Worm (Caenorhabditis elegans) whole organism, L4 larva: ENCODE measurements around the gene W10G11.3.

Source experiments
- F10B5.3 ChIP-seq: sonication (generic microtip); optimal IDR thresholded peaks from 2 replicates; lab custom pipeline; 2016; ENCODE audit warnings: mild to moderate bottlenecking, missing genetic modification characterization, missing compliant biosample characterization
- F49E8.2 ChIP-seq: sonication (generic microtip); optimal IDR thresholded peaks from 2 replicates; lab custom pipeline; 2016; ENCODE audit warnings: missing compliant biosample characterization, mild to moderate bottlenecking, missing genetic modification characterization, borderline replicate concordance
- R02D3.7 ChIP-seq: fragments of 150-350 bp; sonication (generic microtip); optimal IDR thresholded peaks from 3 replicates; lab custom pipeline; 2014; ENCODE audit warnings: missing biosample characterization, missing genetic modification characterization
- T20F7.1 ChIP-seq: fragments of 200-800 bp; sonication (Bioruptor generic); optimal IDR thresholded peaks from 2 replicates; lab custom pipeline; 2018; ENCODE audit warnings: mild to moderate bottlenecking, missing genetic modification characterization, missing compliant biosample characterization
- T26A8.4 ChIP-seq: fragments of 200-800 bp; sonication (Bioruptor generic); IDR thresholded peaks from 2 replicates; pipeline ENCODE4 v1.3.6; 2022; ENCODE audit warnings: missing genetic modification characterization, missing compliant biosample characterization
- Y105C5A.15 ChIP-seq: fragments of 200-800 bp; sonication (Bioruptor generic); IDR thresholded peaks from 2 replicates; pipeline ENCODE4 v1.3.6; 2022; ENCODE audit warnings: missing genetic modification characterization, missing compliant biosample characterization
- attf-4 ChIP-seq: sonication (generic microtip); optimal IDR thresholded peaks from 3 replicates; lab custom pipeline; 2017; ENCODE audit warnings: missing biosample characterization, missing genetic modification characterization
- ceh-20 ChIP-seq: fragments of 200-800 bp; sonication (Bioruptor generic); IDR thresholded peaks from 2 replicates; pipeline ENCODE4 v1.3.6; 2022; ENCODE audit warnings: missing genetic modification reagents, missing genetic modification characterization, missing compliant biosample characterization
- ceh-82 ChIP-seq: sonication (generic microtip); optimal IDR thresholded peaks from 2 replicates; lab custom pipeline; 2017; ENCODE audit warnings: missing biosample characterization, missing genetic modification characterization
- cey-2 ChIP-seq: sonication (generic microtip); optimal IDR thresholded peaks from 3 replicates; lab custom pipeline; 2017; ENCODE audit warnings: missing genetic modification characterization, mild to moderate bottlenecking, missing compliant biosample characterization, antibody characterized with exemption, borderline replicate concordance; ENCODE audit not compliant: insufficient read depth
- ctbp-1 ChIP-seq: fragments of 200-800 bp; sonication (Bioruptor generic); IDR thresholded peaks from 2 replicates; pipeline ENCODE4 v1.3.6; 2022; ENCODE audit warnings: missing genetic modification reagents, missing genetic modification characterization, missing compliant biosample characterization
- daf-16 ChIP-seq, 3 experiments: sonication (generic microtip); optimal IDR thresholded peaks; 2 replicates each; lab custom pipeline; 2016 to 2017; ENCODE audit warnings: missing genetic modification characterization in 3 of 3, missing genetic modification reagents in 3 of 3, mild to moderate bottlenecking in 2 of 3, missing compliant biosample characterization in 2 of 3, missing biosample characterization in 1 of 3, moderate library complexity in 1 of 3
- daf-8 ChIP-seq: fragments of 200-800 bp; sonication (Bioruptor generic); IDR thresholded peaks from 2 replicates; pipeline ENCODE4 v1.3.6; 2022; ENCODE audit warnings: missing genetic modification characterization, missing compliant biosample characterization
- dmd-8 ChIP-seq: fragments of 200-800 bp; sonication (Bioruptor generic); IDR thresholded peaks from 2 replicates; pipeline ENCODE4 v1.3.6; 2022; ENCODE audit warnings: missing genetic modification characterization, missing compliant biosample characterization
- dpl-1 ChIP-seq: fragments of 150-350 bp; optimal IDR thresholded peaks from 2 replicates; lab custom pipeline; 2014; ENCODE audit warnings: missing biosample characterization, missing genetic modification reagents, missing genetic modification characterization
- fos-1 ChIP-seq: fragments of 150-350 bp; optimal IDR thresholded peaks from 2 replicates; lab custom pipeline; 2014; ENCODE audit warnings: missing biosample characterization, missing genetic modification characterization
- hif-1 ChIP-seq, 2 experiments: sonication (generic microtip); optimal IDR thresholded peaks; 2 replicates each; lab custom pipeline; 2016 to 2017; ENCODE audit warnings: missing compliant biosample characterization in 2 of 2, missing genetic modification characterization in 2 of 2, missing genetic modification reagents in 2 of 2, missing genotype in 2 of 2, mild to moderate bottlenecking in 1 of 2
- lin-13 ChIP-seq: fragments of 150-350 bp; optimal IDR thresholded peaks from 2 replicates; lab custom pipeline; 2014; ENCODE audit warnings: missing biosample characterization, missing genetic modification reagents, missing genetic modification characterization
- lin-15B ChIP-seq: fragments of 150-350 bp; sonication (generic microtip); optimal IDR thresholded peaks from 3 replicates; lab custom pipeline; 2014; ENCODE audit warnings: missing biosample characterization, missing genetic modification characterization
- lin-29 ChIP-seq: fragments of 200-800 bp; sonication (Bioruptor generic); IDR thresholded peaks from 2 replicates; pipeline ENCODE4 v1.3.6; 2022; ENCODE audit warnings: missing genetic modification reagents, missing genetic modification characterization, missing compliant biosample characterization
- mes-2 ChIP-seq: sonication (generic microtip); optimal IDR thresholded peaks from 2 replicates; lab custom pipeline; 2016; ENCODE audit warnings: missing genotype, mild to moderate bottlenecking, missing genetic modification characterization, missing compliant biosample characterization; ENCODE audit not compliant: poor library complexity, severe bottlenecking
- mxl-2 ChIP-seq: fragments of 200-800 bp; sonication (Bioruptor generic); conservative IDR thresholded peaks from 2 replicates; pipeline ENCODE4 v1.3.6; 2022; ENCODE audit warnings: missing genetic modification reagents, missing genetic modification characterization, missing compliant biosample characterization
- mxl-3 ChIP-seq: fragments of 200-800 bp; sonication (Bioruptor generic); optimal IDR thresholded peaks from 2 replicates; lab custom pipeline; 2018; ENCODE audit warnings: mild to moderate bottlenecking, missing genetic modification characterization, missing compliant biosample characterization
- nhr-77 ChIP-seq: fragments of 150-350 bp; optimal IDR thresholded peaks from 2 replicates; lab custom pipeline; 2014; ENCODE audit warnings: missing biosample characterization, missing genetic modification characterization
- pqm-1 ChIP-seq: sonication (generic microtip); optimal IDR thresholded peaks from 2 replicates; lab custom pipeline; 2017; ENCODE audit warnings: missing biosample characterization, missing genetic modification characterization
- spr-3 ChIP-seq: fragments of 200-800 bp; sonication (Bioruptor generic); optimal IDR thresholded peaks from 2 replicates; lab custom pipeline; 2018; ENCODE audit warnings: mild to moderate bottlenecking, missing genetic modification characterization, missing compliant biosample characterization
- tra-1 ChIP-seq: fragments of 200-800 bp; sonication (Bioruptor generic); IDR thresholded peaks from 2 replicates; pipeline ENCODE4 v1.3.6; 2022; ENCODE audit warnings: missing genetic modification reagents, missing genetic modification characterization, missing compliant biosample characterization
- unc-62 ChIP-seq, 3 experiments: fragments of 150-350 bp in 1 of 3; sonication (generic microtip); optimal IDR thresholded peaks in 2 of 3; peaks in 1 of 3; 1 replicate in 1 of 3; 2 replicates in 2 of 3; lab custom pipeline; 2014 to 2017; ENCODE audit warnings: missing biosample characterization in 3 of 3, missing genetic modification characterization in 3 of 3, missing genetic modification reagents in 3 of 3, missing genotype in 1 of 3
- zip-11 ChIP-seq: fragments of 200-800 bp; sonication (Bioruptor generic); IDR thresholded peaks from 2 replicates; pipeline ENCODE4 v1.3.6; 2022; ENCODE audit warnings: missing genetic modification characterization, missing compliant biosample characterization
- ztf-7 ChIP-seq: fragments of 150-350 bp; optimal IDR thresholded peaks from 2 replicates; lab custom pipeline; 2014; ENCODE audit warnings: missing biosample characterization, missing genetic modification characterization

Gene W10G11.3

ce11 chrII:3518961-3519544, 43.3 kb downstream of the W10G11.3 start, which contains the start of gene clec-126 (continued):
- TF ChIP-seq mes-2 (tag; lab: Kevin White, UChicago) = peak; percentile 58
- TF ChIP-seq F10B5.3 (tag; lab: Kevin White, UChicago) = peak; percentile 48
- TF ChIP-seq attf-4 (tag; lab: Kevin White, UChicago) = no peak
- peak; percentile 85 to 94 for TF ChIP-seq daf-16 (GFP tag; optimal IDR thresholded peaks at IDR 0.05; lab: Kevin White, UChicago)
- peak; percentile 96 for TF ChIP-seq daf-16 (tag; optimal IDR thresholded peaks at IDR 0.05; lab: Kevin White, UChicago)
- TF ChIP-seq ctbp-1 (GFP tag; lab: Robert Waterston, UW) = peak; percentile 74

- TF ChIP-seq cey-2 (tag; lab: Kevin White, UChicago) (no peak), daf-8 (GFP tag; lab: Robert Waterston, UW) (no peak), spr-3 (no peak), nhr-77 (no peak), pqm-1 (tag; lab: Kevin White, UChicago) (no peak), F10B5.3 (tag; lab: Kevin White, UChicago) (no peak), mxl-2 (GFP tag; lab: Robert Waterston, UW) (no peak), F49E8.2 (tag; lab: Kevin White, UChicago) (no peak), ctbp-1 (GFP tag; lab: Robert Waterston, UW) (no peak), lin-15B (no peak)
Measured at ce11 chrII:3516175-3516574, 46.1 kb downstream of the W10G11.3 start.

- no peak for TF ChIP-seq F10B5.3 (tag; lab: Kevin White, UChicago)
- TF ChIP-seq ceh-82 (tag; lab: Kevin White, UChicago) = no peak
- no peak for TF ChIP-seq R02D3.7 (tag; lab: Kevin White, UChicago)
Measured at ce11 chrII:3515384-3516053, 46.8 kb downstream of the W10G11.3 start, which contains the start of the genes Y49F6B.14 and clec-125. Y49F6B.14 (minus strand) TSS chrII:3515484. clec-125 (plus strand) TSS chrII:3516003.

- TF ChIP-seq lin-13 (GFP tag; lab: Kevin White, UChicago) (no peak), ceh-82 (tag; lab: Kevin White, UChicago) (no peak), Y105C5A.15 (GFP tag; lab: Robert Waterston, UW) (no peak), dpl-1 (GFP tag; lab: Kevin White, UChicago) (no peak), zip-11 (GFP tag; lab: Robert Waterston, UW) (no peak), nhr-77 (no peak), ztf-7 (tag; lab: Kevin White, UChicago) (no peak), T20F7.1 (no peak), ceh-20 (GFP tag; lab: Robert Waterston, UW) (no peak), fos-1 (no peak), unc-62 (GFP tag; optimal IDR thresholded peaks at IDR 0.05 in 1 of 2; lab: Kevin White, UChicago) (no peak), unc-62 (tag; optimal IDR thresholded peaks at IDR 0.05; lab: Kevin White, UChicago) (no peak), mxl-3 (GFP tag; lab: Kevin White, UChicago) (no peak), dmd-8 (GFP tag; lab: Robert Waterston, UW) (no peak), T26A8.4 (GFP tag; lab: Robert Waterston, UW) (no peak)
Measured at ce11 chrII:3514631-3515030, 47.7 kb downstream of the W10G11.3 start, which contains the start of gene srz-5. srz-5 (minus strand) TSS chrII:3514731.

ce11 chrII:3512240-3512639, 50.1 kb downstream of the W10G11.3 start, which contains the start of gene Y49F6B.19:
Y49F6B.19 (minus strand) TSS chrII:3512340.
- TF ChIP-seq hif-1 (tag; optimal IDR thresholded peaks at IDR 0.05; lab: Kevin White, UChicago) (no peak), tra-1 (GFP tag; lab: Robert Waterston, UW) (0 out of 2 replicates have a peak, but pooled peaks have one; percentile 19), fos-1 (no peak), daf-16 (GFP tag; optimal IDR thresholded peaks at IDR 0.05; lab: Kevin White, UChicago) (no peak), daf-16 (tag; optimal IDR thresholded peaks at IDR 0.05; lab: Kevin White, UChicago) (no peak), lin-29 (GFP tag; lab: Robert Waterston, UW) (no peak)
- TF ChIP-seq, all 104 proteins: peak for 1
